Worm (Caenorhabditis elegans) whole organism, L4 larva: Measurements from ENCODE around the gene nhr-90.

Experiments used
- D1046.2 ChIP-seq: fragments of 200-800 bp; sonication (Bioruptor generic); IDR thresholded peaks from 2 replicates; pipeline ENCODE4 v1.3.6; 2022; ENCODE audit warnings: missing genetic modification characterization, missing compliant biosample characterization
- F44E2.7 ChIP-seq: fragments of 200-800 bp; sonication (Bioruptor generic); IDR thresholded peaks from 2 replicates; pipeline ENCODE4 v2.1.2; 2022; ENCODE audit warnings: missing genetic modification characterization, missing compliant biosample characterization
- F49E8.2 ChIP-seq: sonication (generic microtip); optimal IDR thresholded peaks from 2 replicates; lab custom pipeline; 2016; ENCODE audit warnings: missing compliant biosample characterization, mild to moderate bottlenecking, missing genetic modification characterization, borderline replicate concordance
- R02D3.7 ChIP-seq: fragments of 150-350 bp; sonication (generic microtip); optimal IDR thresholded peaks from 3 replicates; lab custom pipeline; 2014; ENCODE audit warnings: missing biosample characterization, missing genetic modification characterization
- Y48G9A.11 ChIP-seq: fragments of 200-800 bp; sonication (Bioruptor generic); IDR thresholded peaks from 2 replicates; pipeline ENCODE4 v1.3.6; 2022; ENCODE audit warnings: missing genetic modification reagents, missing genetic modification characterization, missing compliant biosample characterization
- Y75B8A.6 ChIP-seq: fragments of 200-800 bp; sonication (Bioruptor generic); IDR thresholded peaks from 2 replicates; pipeline ENCODE4 v1.3.6; 2022; ENCODE audit warnings: missing genetic modification reagents, missing genetic modification characterization, missing compliant biosample characterization
- ZK337.2 ChIP-seq: fragments of 200-800 bp; sonication (Bioruptor generic); IDR thresholded peaks from 2 replicates; pipeline ENCODE4 v1.3.6; 2022; ENCODE audit warnings: missing genetic modification reagents, missing genetic modification characterization, missing compliant biosample characterization
- aha-1 ChIP-seq: fragments of 150-350 bp; peaks from one replicate; lab custom pipeline; 2014; ENCODE audit warnings: missing biosample characterization, missing genetic modification characterization
- arid-1 ChIP-seq: fragments of 200-800 bp; sonication (Bioruptor generic); conservative IDR thresholded peaks from 2 replicates; pipeline ENCODE4 v1.3.6; 2022; ENCODE audit warnings: missing genetic modification reagents, missing genetic modification characterization, missing compliant biosample characterization
- attf-4 ChIP-seq: sonication (generic microtip); optimal IDR thresholded peaks from 3 replicates; lab custom pipeline; 2017; ENCODE audit warnings: missing biosample characterization, missing genetic modification characterization
- cey-2 ChIP-seq: sonication (generic microtip); optimal IDR thresholded peaks from 3 replicates; lab custom pipeline; 2017; ENCODE audit warnings: missing genetic modification characterization, mild to moderate bottlenecking, missing compliant biosample characterization, antibody characterized with exemption, borderline replicate concordance; ENCODE audit not compliant: insufficient read depth
- daf-8 ChIP-seq: fragments of 200-800 bp; sonication (Bioruptor generic); IDR thresholded peaks from 2 replicates; pipeline ENCODE4 v1.3.6; 2022; ENCODE audit warnings: missing genetic modification characterization, missing compliant biosample characterization
- dmd-8 ChIP-seq: fragments of 200-800 bp; sonication (Bioruptor generic); IDR thresholded peaks from 2 replicates; pipeline ENCODE4 v1.3.6; 2022; ENCODE audit warnings: missing genetic modification characterization, missing compliant biosample characterization
- duxl-1 ChIP-seq: sonication (generic microtip); optimal IDR thresholded peaks from 2 replicates; lab custom pipeline; 2016; ENCODE audit warnings: mild to moderate bottlenecking, missing genetic modification characterization, moderate library complexity, missing compliant biosample characterization; ENCODE audit not compliant: poor library complexity
- dve-1 ChIP-seq: sonication (generic microtip); optimal IDR thresholded peaks from 2 replicates; lab custom pipeline; 2017; ENCODE audit warnings: antibody characterized with exemption, mild to moderate bottlenecking, missing genetic modification characterization, missing compliant biosample characterization; ENCODE audit not compliant: insufficient read depth
- egl-43 ChIP-seq: fragments of 200-800 bp; sonication (Bioruptor generic); IDR thresholded peaks from 2 replicates; pipeline ENCODE4 v1.3.6; 2022; ENCODE audit warnings: missing genetic modification reagents, missing genetic modification characterization, missing compliant biosample characterization
- hif-1 ChIP-seq, 2 experiments: sonication (generic microtip); optimal IDR thresholded peaks; 2 replicates each; lab custom pipeline; 2016 to 2017; ENCODE audit warnings: missing compliant biosample characterization in 2 of 2, missing genetic modification characterization in 2 of 2, missing genetic modification reagents in 2 of 2, missing genotype in 2 of 2, mild to moderate bottlenecking in 1 of 2
- jun-1 ChIP-seq: fragments of 150-350 bp; optimal IDR thresholded peaks from 2 replicates; lab custom pipeline; 2014; ENCODE audit warnings: missing biosample characterization, missing genetic modification reagents, missing genetic modification characterization
- lin-1 ChIP-seq: fragments of 200-800 bp; sonication (Bioruptor generic); IDR thresholded peaks from 2 replicates; pipeline ENCODE4 v1.3.6; 2022; ENCODE audit warnings: missing genetic modification reagents, missing genetic modification characterization, missing compliant biosample characterization
- lin-13 ChIP-seq: fragments of 150-350 bp; optimal IDR thresholded peaks from 2 replicates; lab custom pipeline; 2014; ENCODE audit warnings: missing biosample characterization, missing genetic modification reagents, missing genetic modification characterization
- mdt-29 ChIP-seq: fragments of 200-800 bp; sonication (Bioruptor generic); IDR thresholded peaks from 2 replicates; pipeline ENCODE4 v1.3.6; 2022; ENCODE audit warnings: missing genetic modification reagents, missing genetic modification characterization, missing compliant biosample characterization
- nhr-10 ChIP-seq: fragments of 150-350 bp; optimal IDR thresholded peaks from 2 replicates; lab custom pipeline; 2014; ENCODE audit warnings: missing biosample characterization, missing genetic modification characterization
- nhr-28 ChIP-seq: fragments of 150-350 bp; optimal IDR thresholded peaks from 2 replicates; lab custom pipeline; 2014; ENCODE audit warnings: missing biosample characterization, missing genetic modification characterization
- nhr-41 ChIP-seq: fragments of 200-800 bp; sonication (Bioruptor generic); IDR thresholded peaks from 2 replicates; pipeline ENCODE4 v1.3.6; 2022; ENCODE audit warnings: missing genetic modification reagents, missing genetic modification characterization, missing compliant biosample characterization
- nhr-48 ChIP-seq: sonication (generic microtip); optimal IDR thresholded peaks from 2 replicates; lab custom pipeline; 2016; ENCODE audit warnings: mild to moderate bottlenecking, missing genetic modification characterization, missing compliant biosample characterization
- nhr-6 ChIP-seq: fragments of 150-350 bp; optimal IDR thresholded peaks from 2 replicates; lab custom pipeline; 2014; ENCODE audit warnings: missing biosample characterization, missing genetic modification characterization
- nhr-76 ChIP-seq: fragments of 150-350 bp; optimal IDR thresholded peaks from 2 replicates; lab custom pipeline; 2014; ENCODE audit warnings: missing biosample characterization, missing genetic modification characterization
- nhr-77 ChIP-seq: fragments of 150-350 bp; optimal IDR thresholded peaks from 2 replicates; lab custom pipeline; 2014; ENCODE audit warnings: missing biosample characterization, missing genetic modification characterization
- rbr-2 ChIP-seq: sonication (generic microtip); optimal IDR thresholded peaks from 2 replicates; lab custom pipeline; 2016; ENCODE audit warnings: missing genotype, missing genetic modification characterization, missing compliant biosample characterization
- snpc-4 ChIP-seq: fragments of 150-350 bp; optimal IDR thresholded peaks from 2 replicates; lab custom pipeline; 2014; ENCODE audit warnings: missing biosample characterization, missing genetic modification characterization
- spr-1 ChIP-seq: sonication (generic microtip); optimal IDR thresholded peaks from 2 replicates; lab custom pipeline; 2016; ENCODE audit warnings: mild to moderate bottlenecking, missing genetic modification characterization, missing compliant biosample characterization
- unc-39 ChIP-seq: sonication (generic microtip); optimal IDR thresholded peaks from 2 replicates; lab custom pipeline; 2017; ENCODE audit warnings: missing biosample characterization, missing genetic modification characterization
- unc-62 ChIP-seq, 3 experiments: fragments of 150-350 bp in 1 of 3; sonication (generic microtip); optimal IDR thresholded peaks in 2 of 3; peaks in 1 of 3; 1 replicate in 1 of 3; 2 replicates in 2 of 3; lab custom pipeline; 2014 to 2017; ENCODE audit warnings: missing biosample characterization in 3 of 3, missing genetic modification characterization in 3 of 3, missing genetic modification reagents in 3 of 3, missing genotype in 1 of 3
- vab-7 ChIP-seq: fragments of 200-800 bp; sonication (Bioruptor generic); IDR thresholded peaks from 2 replicates; pipeline ENCODE4 v1.3.6; 2022; ENCODE audit warnings: missing genetic modification reagents, missing genetic modification characterization, missing compliant biosample characterization
- zag-1 ChIP-seq: fragments of 150-350 bp; optimal IDR thresholded peaks from 2 replicates; lab custom pipeline; 2014; ENCODE audit warnings: missing biosample characterization, missing genetic modification characterization
- zfp-2 ChIP-seq: sonication (generic microtip); optimal IDR thresholded peaks from 2 replicates; lab custom pipeline; 2016; ENCODE audit warnings: mild to moderate bottlenecking, missing genetic modification characterization, missing compliant biosample characterization
- zfp-3 ChIP-seq: fragments of 200-800 bp; sonication (Bioruptor generic); conservative IDR thresholded peaks from 2 replicates; pipeline ENCODE4 v1.3.6; 2022; ENCODE audit warnings: missing genetic modification reagents, missing genetic modification characterization, missing compliant biosample characterization
- zip-2 ChIP-seq: fragments of 150-350 bp; optimal IDR thresholded peaks from 2 replicates; lab custom pipeline; 2014; ENCODE audit warnings: missing biosample characterization, missing genetic modification characterization
- ztf-11 ChIP-seq: fragments of 150-350 bp; optimal IDR thresholded peaks from 2 replicates; lab custom pipeline; 2014; ENCODE audit warnings: missing biosample characterization, missing genetic modification characterization
- ztf-7 ChIP-seq: fragments of 150-350 bp; optimal IDR thresholded peaks from 2 replicates; lab custom pipeline; 2014; ENCODE audit warnings: missing biosample characterization, missing genetic modification characterization

nhr-90 gene

DNA sequence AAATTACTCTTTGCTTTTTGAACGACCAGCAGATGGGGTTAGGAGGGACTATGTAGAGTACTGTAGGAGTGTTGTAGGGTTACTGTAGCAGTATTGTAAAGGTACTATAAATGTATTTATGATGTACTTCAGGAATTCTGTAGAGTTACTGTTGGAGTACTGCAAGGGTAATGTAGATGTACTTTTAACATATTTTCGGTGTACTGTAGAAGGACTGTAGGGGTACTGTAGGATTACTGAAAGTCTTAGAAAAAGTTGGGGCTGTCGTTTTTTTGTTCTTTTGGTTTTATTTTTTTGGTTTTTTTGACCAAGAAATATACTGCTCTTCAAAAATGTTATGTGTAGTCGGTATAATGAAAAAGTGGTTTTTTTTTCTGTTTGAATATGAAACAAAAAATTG, 11.7 kb upstream of the nhr-90 start:
- TF ChIP-seq nhr-48 (tag; lab: Kevin White, UChicago) (no peak), R02D3.7 (tag; lab: Kevin White, UChicago) (no peak), unc-62 (GFP tag; optimal IDR thresholded peaks at IDR 0.05 in 1 of 2; lab: Kevin White, UChicago) (peak in 1 of 2 experiments; percentile 92), unc-62 (tag; optimal IDR thresholded peaks at IDR 0.05; lab: Kevin White, UChicago) (no peak), aha-1 (tag; lab: Kevin White, UChicago) (peak; percentile 41), egl-43 (GFP tag; lab: Robert Waterston, UW) (no peak)

DNA sequence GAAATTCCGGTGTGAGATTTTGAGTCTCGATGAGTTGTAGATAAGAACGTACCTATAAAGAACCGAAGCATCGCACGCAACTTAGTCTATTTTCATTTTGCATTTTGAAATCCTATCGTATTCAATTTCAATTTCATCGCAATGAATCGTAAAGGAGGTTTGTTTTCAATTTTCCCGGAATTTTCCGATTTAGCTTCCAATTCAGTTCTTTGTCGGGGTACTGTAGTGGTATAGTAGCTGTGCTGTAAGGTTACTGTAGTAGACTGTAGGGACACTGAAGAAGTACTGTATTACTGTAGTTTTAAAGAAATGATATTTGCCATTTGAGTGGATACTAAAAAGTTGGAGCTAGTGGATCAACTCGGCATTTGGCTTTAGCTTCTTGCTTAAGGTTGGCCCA, 10.5 kb upstream of the nhr-90 start:
- TF ChIP-seq zip-2 (tag; lab: Kevin White, UChicago), result no peak
- TF ChIP-seq aha-1 (tag; lab: Kevin White, UChicago), result peak; percentile 71
- TF ChIP-seq unc-62 (GFP tag; optimal IDR thresholded peaks at IDR 0.05 in 1 of 2; lab: Kevin White, UChicago), result peak in 1 of 2 experiments; percentile 84
- no peak for TF ChIP-seq unc-62 (tag; optimal IDR thresholded peaks at IDR 0.05; lab: Kevin White, UChicago)
- TF ChIP-seq hif-1 (tag; optimal IDR thresholded peaks at IDR 0.05; lab: Kevin White, UChicago), result no peak

DNA sequence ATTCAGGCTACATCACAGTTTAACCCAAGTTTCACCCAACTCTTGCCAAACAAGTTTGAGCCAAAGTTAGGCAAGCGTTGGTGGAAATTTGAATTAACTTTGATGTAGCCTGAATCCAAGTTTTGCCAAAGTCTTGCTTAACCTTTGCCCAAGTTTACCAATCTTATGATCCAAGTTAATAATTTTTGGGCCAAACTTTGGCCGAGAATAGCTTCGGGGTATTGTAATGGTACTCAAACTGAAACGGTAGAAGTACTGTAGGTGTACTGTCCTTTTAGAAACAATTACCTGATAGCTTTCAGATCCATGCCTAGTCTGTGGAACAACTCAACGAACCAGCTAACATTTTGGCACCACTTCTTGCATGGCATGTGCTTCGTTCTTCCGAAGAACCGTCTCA, 10.1 kb upstream of the nhr-90 start, which contains the start of gene nhr-251:
TSS of gene nhr-251 (plus strand) at position 301 of the 400 bp plus-strand sequence.
- TF ChIP-seq aha-1 (tag; lab: Kevin White, UChicago) (peak; percentile 64), ztf-11 (tag; lab: Kevin White, UChicago) (no peak)

DNA sequence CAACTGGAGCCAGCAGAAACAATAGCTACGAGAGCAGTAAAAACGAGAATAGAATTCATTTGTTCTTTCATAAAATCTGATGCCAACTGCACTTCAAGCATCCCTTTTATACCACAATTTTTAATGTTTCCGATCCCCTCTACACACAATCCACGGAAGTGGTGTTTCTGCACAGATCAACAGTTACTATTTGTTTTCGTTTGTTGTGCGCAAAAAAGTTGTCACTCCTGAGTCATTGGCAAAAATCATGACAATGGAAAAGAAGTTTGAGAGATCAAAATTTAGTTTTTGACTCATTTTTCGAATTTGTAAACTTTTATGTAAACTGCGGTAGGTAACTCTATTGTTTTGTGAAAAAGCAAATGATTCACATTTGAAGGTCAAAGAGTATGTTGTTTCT, 6.2 kb upstream of the nhr-90 start, which contains the start of gene srlf-37:
TSS of gene srlf-37 (minus strand) at position 101 of the 400 bp plus-strand sequence.
- TF ChIP-seq daf-8 (GFP tag; lab: Robert Waterston, UW) (no peak), unc-62 (GFP tag; optimal IDR thresholded peaks at IDR 0.05 in 1 of 2; lab: Kevin White, UChicago) (no peak), unc-62 (tag; optimal IDR thresholded peaks at IDR 0.05; lab: Kevin White, UChicago) (no peak), dve-1 (no peak), unc-39 (no peak), nhr-41 (GFP tag; lab: Robert Waterston, UW) (no peak), jun-1 (no peak), arid-1 (GFP tag; lab: Robert Waterston, UW) (no peak), nhr-76 (no peak), zfp-3 (GFP tag; lab: Robert Waterston, UW) (no peak), ZK337.2 (GFP tag; lab: Robert Waterston, UW) (no peak), nhr-10 (tag; lab: Kevin White, UChicago) (no peak), F49E8.2 (no peak), nhr-77 (tag; lab: Kevin White, UChicago) (no peak), zfp-2 (no peak), dmd-8 (no peak), ztf-7 (no peak), zag-1 (tag; lab: Kevin White, UChicago) (no peak)

DNA sequence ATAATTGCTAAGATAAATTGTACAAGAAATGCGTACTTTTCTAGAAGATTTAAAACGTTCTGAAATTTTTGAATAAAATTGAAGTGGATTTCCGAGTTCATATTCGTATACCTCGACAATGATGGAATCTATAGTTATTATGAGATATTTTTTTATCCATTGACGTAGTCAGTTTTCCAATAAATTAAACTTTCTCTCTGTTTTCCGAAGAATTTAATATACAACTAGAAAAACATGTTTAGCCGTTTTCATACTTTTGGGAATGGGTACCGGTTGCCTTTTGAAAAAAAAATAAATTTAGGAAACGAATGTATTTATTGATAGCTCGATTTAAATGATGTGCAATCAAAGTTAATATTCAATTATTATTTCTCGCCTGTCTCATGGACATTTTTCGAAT, 1.5 kb upstream of the nhr-90 start, which contains the start of gene srw-109:
TSS of gene srw-109 (minus strand) at position 101 of the 400 bp plus-strand sequence.
- TF ChIP-seq cey-2 (tag; lab: Kevin White, UChicago) (no peak), nhr-6 (no peak), F44E2.7 (GFP tag; lab: Robert Waterston, UW) (no peak), rbr-2 (tag; lab: Kevin White, UChicago) (no peak), Y48G9A.11 (no peak), attf-4 (no peak), R02D3.7 (tag; lab: Kevin White, UChicago) (no peak), D1046.2 (no peak), lin-13 (GFP tag; lab: Kevin White, UChicago) (no peak), nhr-28 (no peak), lin-1 (GFP tag; lab: Robert Waterston, UW) (no peak), mdt-29 (GFP tag; lab: Robert Waterston, UW) (no peak), snpc-4 (tag; lab: Kevin White, UChicago) (no peak), unc-39 (no peak), vab-7 (GFP tag; lab: Robert Waterston, UW) (no peak), duxl-1 (no peak), Y75B8A.6 (no peak), spr-1 (no peak)
